Worm (Caenorhabditis elegans) whole organism, young adult: ENCODE data around the gene K02D10.3.

Source experiments
- B0035.1 ChIP-seq: sonication (generic microtip); optimal IDR thresholded peaks from 2 replicates; lab custom pipeline; 2016; ENCODE audit warnings: missing genetic modification characterization, mild to moderate bottlenecking, missing compliant biosample characterization, missing genotype, missing genetic modification reagents
- B0336.3 ChIP-seq: fragments of 200-800 bp; sonication (Bioruptor generic); IDR thresholded peaks from 2 replicates; pipeline ENCODE4 v1.3.6; 2022; ENCODE audit warnings: missing genetic modification characterization, missing compliant biosample characterization
- F22D6.2 ChIP-seq: sonication (generic microtip); optimal IDR thresholded peaks from 2 replicates; lab custom pipeline; 2016; ENCODE audit warnings: mild to moderate bottlenecking, missing genetic modification characterization, missing compliant biosample characterization
- F23B12.7 ChIP-seq: sonication (generic microtip); optimal IDR thresholded peaks from 2 replicates; lab custom pipeline; 2017; ENCODE audit warnings: missing genetic modification characterization, mild to moderate bottlenecking, missing compliant biosample characterization, antibody characterized with exemption, moderate library complexity; ENCODE audit not compliant: insufficient read depth
- F33H1.4 ChIP-seq: fragments of 200-800 bp; sonication (Bioruptor generic); IDR thresholded peaks from 2 replicates; pipeline ENCODE4 v1.3.6; 2022; ENCODE audit warnings: missing genetic modification reagents, missing genetic modification characterization, missing compliant biosample characterization
- F49E8.2 ChIP-seq: sonication (generic microtip); optimal IDR thresholded peaks from 3 replicates; lab custom pipeline; 2017; ENCODE audit warnings: missing genetic modification characterization, mild to moderate bottlenecking, missing compliant biosample characterization, antibody characterized with exemption, moderate library complexity; ENCODE audit not compliant: insufficient read depth
- K11D2.4 ChIP-seq: fragments of 200-800 bp; sonication (Bioruptor generic); IDR thresholded peaks from 2 replicates; pipeline ENCODE4 v1.3.6; 2022; ENCODE audit warnings: missing genetic modification reagents, missing genetic modification characterization, missing compliant biosample characterization
- K12H6.12 ChIP-seq: fragments of 200-800 bp; sonication (Bioruptor generic); optimal IDR thresholded peaks from 2 replicates; lab custom pipeline; 2018; ENCODE audit warnings: mild to moderate bottlenecking, missing genetic modification characterization, missing compliant biosample characterization
- Y53G8AR.9 ChIP-seq: fragments of 200-800 bp; sonication (Bioruptor generic); conservative IDR thresholded peaks from 2 replicates; pipeline ENCODE4 v1.3.6; 2022; ENCODE audit warnings: missing genetic modification reagents, missing genetic modification characterization, missing compliant biosample characterization
- Y67H2A.10 ChIP-seq: fragments of 200-800 bp; sonication (Bioruptor generic); conservative IDR thresholded peaks from 2 replicates; pipeline ENCODE4 v1.3.6; 2022; ENCODE audit warnings: missing genetic modification reagents, missing genetic modification characterization, missing compliant biosample characterization
- Y95B8A.8 ChIP-seq: fragments of 200-800 bp; sonication (Bioruptor generic); IDR thresholded peaks from 2 replicates; pipeline ENCODE4 v1.3.6; 2022; ENCODE audit warnings: missing genetic modification reagents, missing genetic modification characterization, missing compliant biosample characterization
- aptf-2 ChIP-seq: fragments of 200-800 bp; sonication (Bioruptor generic); conservative IDR thresholded peaks from 2 replicates; pipeline ENCODE4 v1.3.6; 2022; ENCODE audit warnings: missing genetic modification reagents, missing genetic modification characterization, missing compliant biosample characterization
- aptf-3 ChIP-seq: fragments of 200-800 bp; sonication (Bioruptor generic); IDR thresholded peaks from 2 replicates; pipeline ENCODE4 v1.3.6; 2022; ENCODE audit warnings: missing genetic modification characterization, missing compliant biosample characterization
- attf-3 ChIP-seq: fragments of 200-800 bp; sonication (Bioruptor generic); conservative IDR thresholded peaks from 2 replicates; pipeline ENCODE4 v1.3.6; 2022; ENCODE audit warnings: missing genetic modification reagents, missing genetic modification characterization, missing compliant biosample characterization
- attf-5 ChIP-seq: fragments of 200-800 bp; sonication (Bioruptor generic); optimal IDR thresholded peaks from 2 replicates; lab custom pipeline; 2018; ENCODE audit warnings: mild to moderate bottlenecking, missing genetic modification characterization, missing compliant biosample characterization
- bed-1 ChIP-seq: fragments of 200-800 bp; sonication (Bioruptor generic); IDR thresholded peaks from 2 replicates; pipeline ENCODE4 v1.3.6; 2022; ENCODE audit warnings: missing genetic modification reagents, missing genetic modification characterization, missing compliant biosample characterization
- cebp-1 ChIP-seq, 2 experiments: fragments of 200-800 bp in 1 of 2; sonication (Bioruptor generic) in 1 of 2; sonication (generic microtip) in 1 of 2; IDR thresholded peaks in 1 of 2; optimal IDR thresholded peaks in 1 of 2; 2 replicates each; pipeline versions ENCODE4 v1.3.6 to Lab custom; 2017 to 2022; ENCODE audit warnings: missing compliant biosample characterization in 2 of 2, missing genetic modification characterization in 2 of 2, mild to moderate bottlenecking in 1 of 2, missing genetic modification reagents in 1 of 2, moderate library complexity in 1 of 2
- cebp-2 ChIP-seq: fragments of 200-800 bp; sonication (Bioruptor generic); IDR thresholded peaks from 2 replicates; pipeline ENCODE4 v1.3.6; 2022; ENCODE audit warnings: missing genetic modification characterization, missing compliant biosample characterization
- ceh-91 ChIP-seq: fragments of 200-800 bp; sonication (Bioruptor generic); IDR thresholded peaks from 2 replicates; pipeline ENCODE4 v1.3.6; 2022; ENCODE audit warnings: missing genetic modification reagents, missing genetic modification characterization, missing compliant biosample characterization
- chd-7 ChIP-seq: sonication (generic microtip); optimal IDR thresholded peaks from 2 replicates; lab custom pipeline; 2016; ENCODE audit warnings: mild to moderate bottlenecking, missing genetic modification characterization, moderate library complexity, missing compliant biosample characterization
- dox-1 ChIP-seq: fragments of 200-800 bp; sonication (Bioruptor generic); IDR thresholded peaks from 2 replicates; pipeline ENCODE4 v1.3.6; 2022; ENCODE audit warnings: missing genetic modification reagents, missing genetic modification characterization, missing compliant biosample characterization
- ekl-4 ChIP-seq: fragments of 200-800 bp; sonication (Bioruptor generic); IDR thresholded peaks from 2 replicates; pipeline ENCODE4 v1.3.6; 2022; ENCODE audit warnings: missing genetic modification reagents, missing genetic modification characterization, missing compliant biosample characterization
- hmg-1.2 ChIP-seq: fragments of 200-800 bp; sonication (Bioruptor generic); IDR thresholded peaks from 2 replicates; pipeline ENCODE4 v1.3.6; 2022; ENCODE audit warnings: missing genetic modification reagents, missing genetic modification characterization, missing compliant biosample characterization
- let-607 ChIP-seq, 2 experiments: fragments of 200-800 bp in 1 of 2; sonication (Bioruptor generic) in 1 of 2; sonication (generic microtip) in 1 of 2; optimal IDR thresholded peaks; 2 replicates each; lab custom pipeline; 2016 to 2018; ENCODE audit warnings: mild to moderate bottlenecking in 2 of 2, missing compliant biosample characterization in 2 of 2, missing genetic modification characterization in 2 of 2, moderate library complexity in 2 of 2, missing genotype in 1 of 2
- lin-35 ChIP-seq, 3 experiments: fragments of 150-350 bp in 2 of 3; sonication (generic microtip) in 1 of 3; optimal IDR thresholded peaks; 2 replicates each; lab custom pipeline; 2014 to 2018; ENCODE audit warnings: missing biosample characterization in 3 of 3, missing genetic modification characterization in 3 of 3, missing genetic modification reagents in 3 of 3
- lin-40 ChIP-seq: sonication (generic microtip); optimal IDR thresholded peaks from 2 replicates; lab custom pipeline; 2016; ENCODE audit warnings: missing genetic modification characterization, mild to moderate bottlenecking, missing compliant biosample characterization, missing genotype, missing genetic modification reagents
- madf-6 ChIP-seq: fragments of 200-800 bp; sonication (Bioruptor generic); IDR thresholded peaks from 2 replicates; pipeline ENCODE4 v1.3.6; 2022; ENCODE audit warnings: missing genetic modification reagents, missing genetic modification characterization, missing compliant biosample characterization
- mel-28 ChIP-seq: sonication (generic microtip); optimal IDR thresholded peaks from 2 replicates; lab custom pipeline; 2016; ENCODE audit warnings: borderline replicate concordance, mild to moderate bottlenecking, missing genetic modification characterization, missing compliant biosample characterization
- nfyb-1 ChIP-seq: fragments of 200-800 bp; sonication (Bioruptor generic); IDR thresholded peaks from 2 replicates; pipeline ENCODE4 v1.3.6; 2022; ENCODE audit warnings: missing genetic modification reagents, missing genetic modification characterization, missing compliant biosample characterization
- nhr-179 ChIP-seq: sonication (generic microtip); optimal IDR thresholded peaks from 2 replicates; lab custom pipeline; 2016; ENCODE audit warnings: mild to moderate bottlenecking, missing genetic modification characterization, missing compliant biosample characterization
- nhr-80 ChIP-seq: sonication (generic microtip); optimal IDR thresholded peaks from 2 replicates; lab custom pipeline; 2016; ENCODE audit warnings: missing genetic modification characterization, missing compliant biosample characterization
- pbrm-1 ChIP-seq: fragments of 200-800 bp; sonication (Bioruptor generic); IDR thresholded peaks from 2 replicates; pipeline ENCODE4 v1.3.6; 2022; ENCODE audit warnings: missing genetic modification reagents, missing genetic modification characterization, missing compliant biosample characterization
- snpc-1.1 ChIP-seq: sonication (generic microtip); optimal IDR thresholded peaks from 2 replicates; lab custom pipeline; 2017; ENCODE audit warnings: missing genetic modification characterization, mild to moderate bottlenecking, missing compliant biosample characterization, antibody characterized with exemption, moderate library complexity, missing genotype, missing genetic modification reagents; ENCODE audit not compliant: insufficient read depth
- snpc-4 ChIP-seq, 5 experiments: fragments of 150-350 bp in 1 of 5; sonication (generic microtip) in 4 of 5; optimal IDR thresholded peaks; 2 replicates each; lab custom pipeline; 2014 to 2018; ENCODE audit warnings: missing genetic modification characterization in 5 of 5, missing biosample characterization in 3 of 5, antibody characterized with exemption in 2 of 5, mild to moderate bottlenecking in 2 of 5, missing compliant biosample characterization in 2 of 5, missing genotype in 2 of 5, moderate library complexity in 2 of 5, missing genetic modification reagents in 1 of 5
- somi-1 ChIP-seq: fragments of 200-800 bp; sonication (Bioruptor generic); optimal IDR thresholded peaks from 2 replicates; lab custom pipeline; 2018; ENCODE audit warnings: mild to moderate bottlenecking, missing genetic modification characterization, missing compliant biosample characterization
- sptf-2 ChIP-seq: fragments of 200-800 bp; sonication (Bioruptor generic); optimal IDR thresholded peaks from 2 replicates; lab custom pipeline; 2018; ENCODE audit warnings: mild to moderate bottlenecking, missing genetic modification characterization, missing compliant biosample characterization
- tbp1 ChIP-seq: fragments of 200-800 bp; sonication (Bioruptor generic); optimal IDR thresholded peaks from 2 replicates; lab custom pipeline; 2018; ENCODE audit warnings: mild to moderate bottlenecking, missing genetic modification characterization, missing compliant biosample characterization
- ztf-18 ChIP-seq: sonication (generic microtip); optimal IDR thresholded peaks from 2 replicates; lab custom pipeline; 2016; ENCODE audit warnings: missing genotype, mild to moderate bottlenecking, missing genetic modification characterization, missing compliant biosample characterization
- ztf-22 ChIP-seq: fragments of 200-800 bp; sonication (Bioruptor generic); optimal IDR thresholded peaks from 2 replicates; lab custom pipeline; 2018; ENCODE audit warnings: mild to moderate bottlenecking, missing genetic modification characterization, moderate library complexity, missing compliant biosample characterization
- ztf-26 ChIP-seq: sonication (generic microtip); optimal IDR thresholded peaks from 2 replicates; lab custom pipeline; 2017; ENCODE audit warnings: missing genetic modification characterization, missing compliant biosample characterization

Gene K02D10.3

DNA sequence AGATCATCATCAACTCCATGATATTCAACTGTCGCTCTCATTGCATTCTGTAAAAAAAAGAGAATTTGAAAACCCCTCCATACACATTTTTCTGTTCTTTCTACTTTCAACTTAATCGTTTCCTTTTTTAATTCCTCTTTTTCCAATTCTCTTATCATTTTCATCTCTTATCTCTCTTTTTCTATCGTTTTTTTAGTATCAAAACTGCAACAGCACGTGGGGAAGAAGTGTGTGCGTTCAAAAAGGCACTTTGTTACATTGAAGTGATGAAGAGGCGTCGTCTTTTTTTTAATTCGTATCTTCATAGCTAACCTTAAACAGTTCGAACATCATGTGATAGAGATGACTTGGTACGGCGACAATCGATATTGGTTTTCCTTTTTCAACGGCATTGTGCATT, 32.6 kb downstream of the K02D10.3 start:
- TF ChIP-seq F23B12.7 (tag; lab: Kevin White, UChicago) (peak; percentile 40), somi-1 (GFP tag; lab: Kevin White, UChicago) (peak; percentile 73), K11D2.4 (GFP tag; lab: Robert Waterston, UW) (0 out of 2 replicates have a peak, but pooled peaks have one; percentile 15), cebp-1 (GFP tag; IDR thresholded peaks at IDR 0.05; lab: Robert Waterston, UW) (no peak), cebp-1 (tag; optimal IDR thresholded peaks at IDR 0.05; lab: Kevin White, UChicago) (peak; percentile 47), snpc-1.1 (tag; lab: Kevin White, UChicago) (no peak), Y53G8AR.9 (GFP tag; lab: Robert Waterston, UW) (no peak), ztf-26 (tag; lab: Kevin White, UChicago) (peak; percentile 83), attf-5 (GFP tag; lab: Kevin White, UChicago) (peak; percentile 44), lin-40 (peak; percentile 64), let-607 (tag; optimal IDR thresholded peaks at IDR 0.05; lab: Kevin White, UChicago) (peak in 1 of 2 experiments; percentile 45), hmg-1.2 (GFP tag; lab: Robert Waterston, UW) (peak; percentile 23; the same call in 1 of the 2 replicates), dox-1 (GFP tag; lab: Robert Waterston, UW) (peak; percentile 35; the same call in 1 of the 2 replicates), ceh-91 (GFP tag; lab: Robert Waterston, UW) (no peak), sptf-2 (GFP tag; lab: Kevin White, UChicago) (no peak), nhr-80 (tag; lab: Kevin White, UChicago) (peak; percentile 89), ztf-18 (tag; lab: Kevin White, UChicago) (no peak), nhr-179 (tag; lab: Kevin White, UChicago) (no peak), tbp1 (GFP tag; lab: Kevin White, UChicago) (peak; percentile 30), ekl-4 (GFP tag; lab: Robert Waterston, UW) (0 out of 2 replicates have a peak, but pooled peaks have one; percentile 28)

DNA sequence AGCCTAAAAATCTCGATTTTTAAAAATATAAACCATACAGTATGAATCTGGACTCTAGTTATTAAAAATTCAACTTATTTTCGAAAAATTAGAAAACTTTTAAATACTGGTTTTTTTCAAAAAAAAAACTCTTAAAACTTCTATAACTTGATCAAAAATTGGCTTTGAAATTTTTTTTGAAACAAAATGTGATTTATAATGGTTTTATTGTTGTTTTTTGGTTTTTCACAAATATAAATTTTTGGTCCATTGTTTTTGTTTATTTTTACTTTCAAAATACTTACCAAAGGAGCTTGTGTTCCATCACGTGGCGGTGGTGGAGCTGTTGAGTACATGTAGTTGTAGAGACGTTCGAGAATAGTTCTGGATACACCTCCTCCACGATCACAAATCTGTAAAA, 33.5 kb downstream of the K02D10.3 start:
- TF ChIP-seq ekl-4 (GFP tag; lab: Robert Waterston, UW) = no peak
- no peak for TF ChIP-seq Y95B8A.8
- TF ChIP-seq ztf-26 (tag; lab: Kevin White, UChicago) = no peak
- no peak for TF ChIP-seq snpc-4 (GFP tag; optimal IDR thresholded peaks at IDR 0.05; lab: Kevin White, UChicago)
- no peak for TF ChIP-seq snpc-4 (tag; optimal IDR thresholded peaks at IDR 0.05; lab: Kevin White, UChicago)
- TF ChIP-seq chd-7 = no peak
- no peak for TF ChIP-seq pbrm-1
- no peak for TF ChIP-seq B0336.3

DNA sequence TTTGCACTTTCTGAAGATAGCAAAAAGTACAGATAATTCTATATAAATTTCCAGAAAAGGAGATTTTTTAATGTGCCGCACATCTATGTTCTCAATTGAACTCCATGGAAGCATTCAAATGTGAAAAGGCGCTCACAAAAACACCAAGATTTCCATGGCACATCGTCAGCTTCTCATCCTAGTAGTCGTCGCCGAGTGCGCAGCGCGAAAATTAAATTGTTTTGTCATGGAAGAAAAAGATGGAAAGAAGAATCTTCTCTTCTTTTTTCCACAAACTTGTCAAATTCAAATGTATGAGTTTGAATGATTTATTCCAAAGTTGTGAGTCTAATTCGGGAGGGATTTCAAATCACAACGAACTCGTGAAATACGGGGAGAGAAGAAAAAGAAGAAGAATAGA, 34.4 kb downstream of the K02D10.3 start:
- TF ChIP-seq F49E8.2 (tag; lab: Kevin White, UChicago) (no peak), madf-6 (0 out of 2 replicates have a peak, but pooled peaks have one; percentile 10)

DNA sequence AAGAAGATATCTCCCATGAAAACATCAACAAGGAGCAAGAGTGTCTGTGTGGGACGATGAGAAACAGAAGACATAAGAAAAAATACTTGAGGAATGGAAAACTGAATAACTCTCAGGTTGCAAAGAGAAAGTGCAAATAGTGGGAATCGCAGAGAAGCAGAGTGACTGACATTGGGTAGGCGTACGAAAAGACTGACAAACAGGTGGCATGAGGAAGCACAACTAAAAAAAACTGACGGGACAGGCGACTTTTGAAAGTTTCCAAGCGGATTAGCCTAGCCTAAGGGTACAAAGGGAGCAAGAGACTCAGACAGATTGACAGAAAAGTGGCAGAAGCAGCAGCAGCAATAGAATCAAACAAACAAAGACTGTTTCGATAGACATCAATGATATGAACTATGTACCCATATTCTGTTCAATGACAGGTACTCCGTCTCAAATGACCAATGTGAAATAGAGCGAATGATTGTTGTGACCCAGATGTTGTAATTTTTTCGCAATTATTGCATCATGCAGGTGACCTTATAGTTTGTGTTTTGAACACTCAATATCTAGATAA, 37.3 kb downstream of the K02D10.3 start:
- TF ChIP-seq attf-3 (GFP tag; lab: Robert Waterston, UW) (no peak), aptf-2 (GFP tag; lab: Robert Waterston, UW) (no peak), chd-7 (no peak), F22D6.2 (tag; lab: Kevin White, UChicago) (peak; percentile 8), B0035.1 (tag; lab: Kevin White, UChicago) (no peak), F33H1.4 (GFP tag; lab: Robert Waterston, UW) (no peak), K12H6.12 (tag; lab: Kevin White, UChicago) (peak; percentile 25), ztf-18 (tag; lab: Kevin White, UChicago) (no peak), ztf-22 (GFP tag; lab: Kevin White, UChicago) (no peak), Y67H2A.10 (GFP tag; lab: Robert Waterston, UW) (no peak), aptf-3 (GFP tag; lab: Robert Waterston, UW) (no peak), bed-1 (GFP tag; lab: Robert Waterston, UW) (no peak), mel-28 (tag; lab: Kevin White, UChicago) (no peak), snpc-4 (GFP tag; optimal IDR thresholded peaks at IDR 0.05; lab: Kevin White, UChicago) (no peak), snpc-4 (tag; optimal IDR thresholded peaks at IDR 0.05; lab: Kevin White, UChicago) (peak in 1 of 4 experiments; percentile 1), cebp-2 (GFP tag; lab: Robert Waterston, UW) (no peak), nfyb-1 (no peak; the same call in 1 of the 2 replicates), lin-35 (GFP tag; optimal IDR thresholded peaks at IDR 0.05; lab: Kevin White, UChicago) (no peak)
